Worm (Caenorhabditis elegans): ENCODE results near the gene Y64G10A.1.

Y64G10A.1 gene

DNA sequence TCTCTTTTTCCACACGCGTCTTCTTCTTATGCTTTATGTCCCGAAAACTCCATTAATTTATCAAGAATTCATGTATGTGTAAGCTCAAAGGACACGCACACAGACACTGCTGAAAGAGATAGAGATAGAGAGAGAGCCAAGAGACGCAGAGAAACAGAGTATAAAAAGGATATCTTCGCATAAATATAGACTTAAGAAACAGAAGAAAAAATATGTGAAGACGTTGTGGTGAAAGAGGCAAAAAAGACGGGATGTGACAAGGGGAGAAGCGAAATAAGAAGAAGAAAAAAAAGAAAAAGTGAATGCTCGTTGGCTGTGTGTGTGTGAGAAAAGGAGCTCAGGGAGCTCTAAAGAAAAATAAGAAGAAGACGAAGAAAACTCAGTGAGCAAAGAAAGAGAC is 21.9 kb upstream of the Y64G10A.1 start (continued):
- peak; percentile 65 for TF ChIP-seq rbr-2 (tag; optimal IDR thresholded peaks at IDR 0.05)
- no peak for TF ChIP-seq spr-1 (tag; optimal IDR thresholded peaks at IDR 0.05)
- TF ChIP-seq zfp-2 (tag; optimal IDR thresholded peaks at IDR 0.05): no peak
- TF ChIP-seq mxl-3 (GFP tag; optimal IDR thresholded peaks at IDR 0.05): no peak
- TF ChIP-seq unc-62 (GFP tag; optimal IDR thresholded peaks at IDR 0.05 in 1 of 2): peak in 1 of 2 experiments; percentile 98
- TF ChIP-seq unc-62 (tag; optimal IDR thresholded peaks at IDR 0.05): no peak
- no peak for TF ChIP-seq nhr-77 (tag; optimal IDR thresholded peaks at IDR 0.05)
- no peak for TF ChIP-seq Y5F2A.4 (GFP tag; optimal IDR thresholded peaks at IDR 0.05)
- TF ChIP-seq F37D6.2 (tag; optimal IDR thresholded peaks at IDR 0.05): peak; percentile 4
- no peak for TF ChIP-seq spr-3 (GFP tag; optimal IDR thresholded peaks at IDR 0.05)
- TF ChIP-seq dve-1 (tag; optimal IDR thresholded peaks at IDR 0.05; ENCODE audit: insufficient read depth): no peak
- TF ChIP-seq sdz-12 (GFP tag; optimal IDR thresholded peaks at IDR 0.05): no peak
- no peak for TF ChIP-seq ceh-20 (GFP tag; IDR thresholded peaks at IDR 0.05)
- no peak for TF ChIP-seq daf-16 (GFP tag; optimal IDR thresholded peaks at IDR 0.05)
- no peak for TF ChIP-seq daf-16 (tag; optimal IDR thresholded peaks at IDR 0.05)
- peak in 1 of 2 experiments; percentile 70 for TF ChIP-seq lsy-2 (tag; optimal IDR thresholded peaks at IDR 0.05)
- TF ChIP-seq hmg-1.1 (GFP tag; IDR thresholded peaks at IDR 0.05): peak; percentile 37
- no peak for TF ChIP-seq arid-1 (GFP tag; conservative IDR thresholded peaks at IDR 0.05)
- TF ChIP-seq saeg-2 (GFP tag; IDR thresholded peaks at IDR 0.05): no peak
- TF ChIP-seq cey-2 (tag; optimal IDR thresholded peaks at IDR 0.05; ENCODE audit: borderline replicate concordance, insufficient read depth): no peak
- no peak for TF ChIP-seq F44E2.7 (GFP tag; IDR thresholded peaks at IDR 0.05)
- peak; percentile 87 for TF ChIP-seq aha-1 (tag)
- TF ChIP-seq zag-1 (tag; optimal IDR thresholded peaks at IDR 0.05): no peak
- TF ChIP-seq hif-1 (tag; optimal IDR thresholded peaks at IDR 0.05): peak in 1 of 2 experiments; percentile 50
- TF ChIP-seq mep-1 (tag; optimal IDR thresholded peaks at IDR 0.05): peak; percentile 49
- no peak for TF ChIP-seq lim-7 (GFP tag; IDR thresholded peaks at IDR 0.05)
- TF ChIP-seq madf-9 (GFP tag; conservative IDR thresholded peaks at IDR 0.05): no peak
- no peak for TF ChIP-seq dmd-6 (GFP tag; IDR thresholded peaks at IDR 0.05)
- no peak for TF ChIP-seq egl-43 (GFP tag; IDR thresholded peaks at IDR 0.05)
- no peak for TF ChIP-seq attf-4 (tag; optimal IDR thresholded peaks at IDR 0.05)
- TF ChIP-seq nhr-111 (GFP tag; optimal IDR thresholded peaks at IDR 0.05): no peak
- TF ChIP-seq pqm-1 (tag; optimal IDR thresholded peaks at IDR 0.05): no peak
- TF ChIP-seq ztf-7 (tag; optimal IDR thresholded peaks at IDR 0.05): no peak
- TF ChIP-seq nhr-42 (GFP tag; IDR thresholded peaks at IDR 0.05): no peak
- no peak for TF ChIP-seq ces-1 (GFP tag; optimal IDR thresholded peaks at IDR 0.05)
- no peak for TF ChIP-seq ceh-32 (tag; optimal IDR thresholded peaks at IDR 0.05; ENCODE audit: poor library complexity)
- no peak for TF ChIP-seq nhr-41 (GFP tag; IDR thresholded peaks at IDR 0.05)

DNA sequence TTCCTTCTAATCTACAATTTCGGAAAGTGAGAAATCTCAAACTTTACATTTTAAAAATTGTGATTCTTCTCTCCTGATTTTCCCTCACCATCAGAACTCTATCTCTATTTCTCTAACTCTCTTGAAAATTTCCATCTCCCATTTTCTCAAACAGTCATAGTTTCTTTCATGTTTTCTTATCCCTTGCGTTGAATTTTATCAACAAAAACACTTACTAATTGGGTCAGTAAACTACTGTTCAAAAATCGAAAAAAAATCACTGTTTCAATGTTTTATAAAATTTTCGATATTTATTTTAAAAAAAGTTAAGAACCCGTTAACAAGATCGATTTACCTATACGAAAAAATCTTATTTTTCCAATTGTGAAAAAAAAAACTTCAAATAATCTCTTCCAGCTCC is 20.3 kb upstream of the Y64G10A.1 start:
- TF ChIP-seq lir-3 (tag; optimal IDR thresholded peaks at IDR 0.05): no peak
- TF ChIP-seq tra-1 (GFP tag; IDR thresholded peaks at IDR 0.05): no peak
- no peak for TF ChIP-seq dve-1 (tag; optimal IDR thresholded peaks at IDR 0.05; ENCODE audit: insufficient read depth)
- TF ChIP-seq lin-15B (tag; optimal IDR thresholded peaks at IDR 0.05): no peak
- TF ChIP-seq ceh-62 (tag; optimal IDR thresholded peaks at IDR 0.05): no peak
- no peak for TF ChIP-seq mdl-1 (tag; optimal IDR thresholded peaks at IDR 0.05)
- peak in 1 of 2 experiments; percentile 91 for TF ChIP-seq unc-62 (GFP tag; optimal IDR thresholded peaks at IDR 0.05 in 1 of 2)
- no peak for TF ChIP-seq unc-62 (tag; optimal IDR thresholded peaks at IDR 0.05)
